Fruit fly (Drosophila melanogaster): ENCODE measurements around the gene mnb.

mnb gene

DNA sequence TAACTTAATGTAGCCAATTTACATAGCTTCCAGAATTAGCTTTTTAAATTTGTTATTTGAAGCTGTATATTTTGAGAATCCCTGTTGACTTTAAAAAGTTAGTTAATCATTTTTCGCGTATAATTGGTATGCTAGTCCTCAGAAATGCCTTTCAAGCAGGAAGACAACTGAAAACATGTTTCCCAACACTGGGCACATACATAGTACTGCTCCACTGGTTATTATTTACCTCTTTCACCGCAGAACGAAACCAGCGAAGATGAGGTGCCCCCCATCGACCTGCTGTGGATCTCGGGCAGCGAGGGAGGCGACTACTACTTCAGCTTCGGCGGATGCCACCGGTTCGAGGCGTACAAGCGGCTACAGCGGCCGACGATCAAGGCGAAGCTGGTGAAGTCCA, 29.2 kb downstream of the mnb start:
- no peak for TF ChIP-seq Dfd (GFP tag; optimal IDR thresholded peaks at IDR 0.05)
- TF ChIP-seq usp (GFP tag; optimal IDR thresholded peaks at IDR 0.05), result no peak
- no peak for TF ChIP-seq CrebA (GFP tag; optimal IDR thresholded peaks at IDR 0.05; ENCODE audit: borderline replicate concordance)
- TF ChIP-seq GATAd (GFP tag; optimal IDR thresholded peaks at IDR 0.05), result no peak
- TF ChIP-seq sv (GFP tag; optimal IDR thresholded peaks at IDR 0.05), result no peak
- no peak for TF ChIP-seq CG9705 (GFP tag; optimal IDR thresholded peaks at IDR 0.05)
- TF ChIP-seq Rel (GFP tag; optimal IDR thresholded peaks at IDR 0.05), result no peak
- TF ChIP-seq Rel (tag; optimal IDR thresholded peaks at IDR 0.05), result no peak
- no peak for TF ChIP-seq h (GFP tag; optimal IDR thresholded peaks at IDR 0.05)
- no peak for TF ChIP-seq pan (optimal IDR thresholded peaks at IDR 0.05)
- TF ChIP-seq Dif (GFP tag; optimal IDR thresholded peaks at IDR 0.05; ENCODE audit: partially characterized antibody), result no peak
- TF ChIP-seq dl (GFP tag; optimal IDR thresholded peaks at IDR 0.05; ENCODE audit: insufficient read depth in 1 of 2, partially characterized antibody in 2 of 2), result no peak
- no peak for TF ChIP-seq Hr83 (GFP tag; optimal IDR thresholded peaks at IDR 0.05; ENCODE audit: poor library complexity, severe bottlenecking)
- no peak for TF ChIP-seq CG32264 (GFP tag; optimal IDR thresholded peaks at IDR 0.05)
- TF ChIP-seq dmrt93B (GFP tag; optimal IDR thresholded peaks at IDR 0.05), result no peak
- TF ChIP-seq N (GFP tag; optimal IDR thresholded peaks at IDR 0.05), result no peak
- TF ChIP-seq Abd-B (GFP tag; optimal IDR thresholded peaks at IDR 0.05), result no peak
- no peak for TF ChIP-seq br (GFP tag; optimal IDR thresholded peaks at IDR 0.05)

DNA sequence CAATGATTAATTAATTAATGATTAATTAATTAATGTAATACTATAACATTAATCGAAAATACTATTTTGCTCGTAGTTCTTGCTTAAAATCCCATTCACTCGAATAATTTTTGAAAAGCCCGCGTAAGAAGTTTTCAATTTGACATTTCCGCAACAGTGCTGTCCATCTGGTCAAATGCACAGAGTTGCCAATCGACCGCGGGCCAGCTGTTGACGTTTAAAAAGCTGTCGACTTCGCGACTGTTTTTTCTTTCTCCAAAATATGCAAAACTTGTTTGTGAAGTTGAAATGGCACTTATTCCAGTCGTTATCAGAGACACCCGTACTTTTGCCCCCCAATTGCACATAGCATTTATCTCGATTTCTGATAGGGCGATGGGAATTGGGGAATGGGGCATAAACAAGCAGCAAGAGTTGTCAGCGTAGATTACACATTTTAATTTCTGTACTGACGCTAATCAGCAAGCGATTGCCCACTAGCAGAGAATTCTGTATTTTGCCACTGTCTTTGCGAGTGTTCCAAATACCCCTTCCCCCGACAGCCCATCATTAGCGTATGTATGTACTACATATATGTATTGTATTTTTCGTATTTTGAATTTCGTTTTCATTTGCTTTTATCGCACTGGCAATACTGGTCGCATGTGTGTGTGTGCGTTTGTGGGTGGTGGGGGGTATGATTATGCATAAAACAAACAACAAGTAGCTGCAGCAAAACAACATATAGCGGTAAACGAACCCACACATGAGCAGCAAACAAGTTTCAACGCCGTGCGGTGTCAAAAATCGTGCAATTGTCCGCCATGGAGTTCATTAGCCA, 30.4 kb downstream of the mnb start, which contains the start of gene Srx:
Srx (plus strand) TSS at position 517 of the 820 bp plus-strand sequence.
- no peak for TF ChIP-seq Rel (GFP tag; optimal IDR thresholded peaks at IDR 0.05)
- peak; percentile 59 for TF ChIP-seq Rel (tag; optimal IDR thresholded peaks at IDR 0.05)
- TF ChIP-seq woc (GFP tag; optimal IDR thresholded peaks at IDR 0.05), result no peak
- peak; percentile 59 for TF ChIP-seq h (GFP tag; optimal IDR thresholded peaks at IDR 0.05)
- TF ChIP-seq jim (GFP tag; optimal IDR thresholded peaks at IDR 0.05), result peak; percentile 90
- peak; percentile 33 for TF ChIP-seq fru (GFP tag; optimal IDR thresholded peaks at IDR 0.05)
- no peak for TF ChIP-seq Dfd (GFP tag; optimal IDR thresholded peaks at IDR 0.05)
- no peak for TF ChIP-seq sv (GFP tag; optimal IDR thresholded peaks at IDR 0.05)
- no peak for TF ChIP-seq sage (GFP tag; optimal IDR thresholded peaks at IDR 0.05)
- TF ChIP-seq N (GFP tag; optimal IDR thresholded peaks at IDR 0.05), result no peak
- TF ChIP-seq Hr83 (GFP tag; optimal IDR thresholded peaks at IDR 0.05; ENCODE audit: poor library complexity, severe bottlenecking), result no peak
- no peak for TF ChIP-seq Abd-B (GFP tag; optimal IDR thresholded peaks at IDR 0.05)
- no peak for TF ChIP-seq dmrt93B (GFP tag; optimal IDR thresholded peaks at IDR 0.05)
- TF ChIP-seq usp (GFP tag; optimal IDR thresholded peaks at IDR 0.05), result no peak
- no peak for TF ChIP-seq Vsx2 (GFP tag; optimal IDR thresholded peaks at IDR 0.05; ENCODE audit: partially characterized antibody)
- TF ChIP-seq HLH106 (tag; optimal IDR thresholded peaks at IDR 0.05), result peak; percentile 59
- TF ChIP-seq Mio (GFP tag; optimal IDR thresholded peaks at IDR 0.05), result no peak
- TF ChIP-seq Myc (optimal IDR thresholded peaks at IDR 0.05), result no peak
- TF ChIP-seq br (GFP tag; optimal IDR thresholded peaks at IDR 0.05), result peak; percentile 59
- no peak for TF ChIP-seq dsf (GFP tag; optimal IDR thresholded peaks at IDR 0.05; ENCODE audit: borderline replicate concordance)
- TF ChIP-seq OdsH (GFP tag; optimal IDR thresholded peaks at IDR 0.05), result peak; percentile 39
- peak; percentile 26 for TF ChIP-seq rgr (GFP tag; optimal IDR thresholded peaks at IDR 0.05)
- TF ChIP-seq foxo (GFP tag; optimal IDR thresholded peaks at IDR 0.05), result peak in 1 of 2 experiments; percentile 47
- no peak for TF ChIP-seq Dif (GFP tag; optimal IDR thresholded peaks at IDR 0.05; ENCODE audit: partially characterized antibody)
- TF ChIP-seq Hnf4 (GFP tag; optimal IDR thresholded peaks at IDR 0.05), result peak; percentile 66
- TF ChIP-seq Jra (GFP tag; optimal IDR thresholded peaks at IDR 0.05), result peak; percentile 60
- peak; percentile 18 for TF ChIP-seq CG9705 (GFP tag; optimal IDR thresholded peaks at IDR 0.05)
- TF ChIP-seq CrebA (GFP tag; optimal IDR thresholded peaks at IDR 0.05; ENCODE audit: borderline replicate concordance), result no peak
- peak; percentile 62 for TF ChIP-seq Sp1 (GFP tag; optimal IDR thresholded peaks at IDR 0.05)
- no peak for TF ChIP-seq dl (GFP tag; optimal IDR thresholded peaks at IDR 0.05; ENCODE audit: insufficient read depth in 1 of 2, partially characterized antibody in 2 of 2)
- TF ChIP-seq psq (GFP tag; optimal IDR thresholded peaks at IDR 0.05), result peak; percentile 43
- peak; percentile 35 for TF ChIP-seq ey (GFP tag; optimal IDR thresholded peaks at IDR 0.05)

DNA sequence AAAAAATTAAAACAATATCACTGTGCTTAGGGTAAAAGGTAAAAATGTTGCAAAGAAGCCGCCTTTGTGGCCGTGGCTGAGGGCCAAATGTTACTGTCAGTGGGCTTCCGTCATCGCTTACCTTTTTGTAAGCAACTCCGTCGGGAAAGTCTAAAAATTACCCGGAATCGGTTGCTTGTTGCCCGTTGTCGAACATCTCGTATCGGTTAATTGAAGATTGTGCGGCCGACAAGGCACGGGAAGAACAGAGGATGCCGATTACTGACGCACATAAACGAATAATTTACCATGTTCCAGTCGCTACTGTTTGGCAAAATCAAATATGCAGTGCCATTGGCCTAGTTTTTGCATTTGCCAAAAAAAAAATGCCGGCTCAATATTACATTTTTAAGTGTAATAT, 31.0 kb downstream of the mnb start, which contains the start of gene Mco4:
Mco4 (minus strand) TSS at position 101 of the 400 bp plus-strand sequence.
- TF ChIP-seq Abd-B (GFP tag; optimal IDR thresholded peaks at IDR 0.05) (no peak), Jra (GFP tag; optimal IDR thresholded peaks at IDR 0.05) (no peak), psq (GFP tag; optimal IDR thresholded peaks at IDR 0.05) (no peak), sage (GFP tag; optimal IDR thresholded peaks at IDR 0.05) (no peak), br (GFP tag; optimal IDR thresholded peaks at IDR 0.05) (no peak), rgr (GFP tag; optimal IDR thresholded peaks at IDR 0.05) (no peak), h (GFP tag; optimal IDR thresholded peaks at IDR 0.05) (no peak), HLH106 (tag; optimal IDR thresholded peaks at IDR 0.05) (no peak), Rel (GFP tag; optimal IDR thresholded peaks at IDR 0.05) (no peak), Rel (tag; optimal IDR thresholded peaks at IDR 0.05) (no peak), Hr83 (GFP tag; optimal IDR thresholded peaks at IDR 0.05; ENCODE audit: poor library complexity, severe bottlenecking) (no peak), Hr78 (GFP tag; optimal IDR thresholded peaks at IDR 0.05) (no peak), Hnf4 (GFP tag; optimal IDR thresholded peaks at IDR 0.05) (no peak), usp (GFP tag; optimal IDR thresholded peaks at IDR 0.05) (no peak), Dif (GFP tag; optimal IDR thresholded peaks at IDR 0.05; ENCODE audit: partially characterized antibody) (no peak), CG9705 (GFP tag; optimal IDR thresholded peaks at IDR 0.05) (no peak)
